Worm (Caenorhabditis elegans): ENCODE measurements around the gene C04F6.9.

C04F6.9 gene

DNA sequence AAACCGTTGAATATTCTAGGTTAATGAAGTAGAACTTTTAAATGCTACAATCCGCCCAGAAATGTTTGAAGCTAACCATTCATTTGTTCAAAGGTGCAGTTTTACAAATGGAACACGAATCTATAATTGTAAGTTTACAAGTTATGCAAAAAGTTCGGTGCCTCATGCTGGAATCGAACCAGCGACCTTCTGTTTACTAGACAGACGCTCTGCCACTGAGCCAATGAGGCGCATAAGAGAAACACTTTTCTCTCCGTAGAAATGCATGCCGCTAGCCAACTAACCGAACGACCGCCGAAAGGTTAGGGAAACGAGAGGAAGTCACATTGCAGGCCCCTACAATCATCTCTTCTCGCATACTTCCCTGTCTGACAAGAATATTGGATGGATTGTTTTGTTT is 30.5 kb upstream of the C04F6.9 start (continued):
- TF ChIP-seq ztf-25 (GFP tag; IDR thresholded peaks at IDR 0.05) (peak; percentile 96), athp-1 (tag; optimal IDR thresholded peaks at IDR 0.05) (peak; percentile 55), F33H1.4 (GFP tag; IDR thresholded peaks at IDR 0.05) (no peak), egrh-3 (GFP tag; IDR thresholded peaks at IDR 0.05) (peak; percentile 57; the same call in 1 of the 2 replicates), madf-3 (GFP tag; IDR thresholded peaks at IDR 0.05) (peak; percentile 77; the same call in 1 of the 2 replicates), die-1 (tag; optimal IDR thresholded peaks at IDR 0.05) (peak; percentile 90), zfh-2 (GFP tag; conservative IDR thresholded peaks at IDR 0.05) (no peak; the same call in 1 of the 2 replicates), nhr-90 (tag; optimal IDR thresholded peaks at IDR 0.05) (peak; percentile 78), dox-1 (GFP tag; IDR thresholded peaks at IDR 0.05) (peak; percentile 85), lin-35 (GFP tag; optimal IDR thresholded peaks at IDR 0.05) (peak in 1 of 3 experiments; percentile 69), K12H6.12 (tag; optimal IDR thresholded peaks at IDR 0.05) (peak; percentile 52), mcd-1 (GFP tag; IDR thresholded peaks at IDR 0.05) (peak; percentile 60; the same call in 1 of the 2 replicates), F57A8.1 (GFP tag; optimal IDR thresholded peaks at IDR 0.05) (peak; percentile 59), T26A5.8 (tag; optimal IDR thresholded peaks at IDR 0.05) (no peak), tlf-1 (GFP tag; optimal IDR thresholded peaks at IDR 0.05) (peak; percentile 5), Y56A3A.18 (GFP tag; IDR thresholded peaks at IDR 0.05) (peak; percentile 72; the same call in 1 of the 2 replicates), dpl-1 (GFP tag; optimal IDR thresholded peaks at IDR 0.05) (no peak), nhr-80 (tag; optimal IDR thresholded peaks at IDR 0.05) (peak; percentile 23), Y95B8A.8 (GFP tag; IDR thresholded peaks at IDR 0.05) (peak; percentile 73), madf-6 (GFP tag; IDR thresholded peaks at IDR 0.05) (peak; percentile 52; the same call in 1 of the 2 replicates), let-526 (GFP tag; IDR thresholded peaks at IDR 0.05) (no peak), ccch-3 (GFP tag; optimal IDR thresholded peaks at IDR 0.05) (no peak), snpc-4 (GFP tag; optimal IDR thresholded peaks at IDR 0.05) (peak; percentile 60), snpc-4 (tag; optimal IDR thresholded peaks at IDR 0.05) (peak; percentile 32 to 72 (median 56)), hlh-12 (tag; optimal IDR thresholded peaks at IDR 0.05) (peak; percentile 7), tbx-9 (tag; optimal IDR thresholded peaks at IDR 0.05; ENCODE audit: borderline replicate concordance) (no peak), ceh-58 (GFP tag; IDR thresholded peaks at IDR 0.05) (no peak), ets-4 (GFP tag; optimal IDR thresholded peaks at IDR 0.05) (peak; percentile 57), lin-54 (GFP tag; optimal IDR thresholded peaks at IDR 0.05) (peak; percentile 54), ceh-79 (tag; optimal IDR thresholded peaks at IDR 0.05) (peak; percentile 35), egl-44 (GFP tag; IDR thresholded peaks at IDR 0.05) (peak; percentile 75), B0019.2 (GFP tag; conservative IDR thresholded peaks at IDR 0.05) (no peak), gei-17 (GFP tag; optimal IDR thresholded peaks at IDR 0.05) (peak; percentile 60), F10E7.11 (tag; optimal IDR thresholded peaks at IDR 0.05) (no peak), bed-1 (GFP tag; IDR thresholded peaks at IDR 0.05) (0 out of 2 replicates have a peak, but pooled peaks have one; percentile 33), ztf-28 (GFP tag; IDR thresholded peaks at IDR 0.05) (peak; percentile 28; the same call in 1 of the 2 replicates), ztf-18 (tag; optimal IDR thresholded peaks at IDR 0.05) (peak; percentile 65), snpc-1.1 (tag; optimal IDR thresholded peaks at IDR 0.05; ENCODE audit: insufficient read depth) (peak; percentile 41), cebp-1 (GFP tag; IDR thresholded peaks at IDR 0.05) (0 out of 2 replicates have a peak, but pooled peaks have one; percentile 30), cebp-1 (tag; optimal IDR thresholded peaks at IDR 0.05) (peak; percentile 74), madf-8 (GFP tag; conservative IDR thresholded peaks at IDR 0.05) (0 out of 2 replicates have a peak, but pooled peaks have one; percentile 5), chd-7 (tag; optimal IDR thresholded peaks at IDR 0.05) (peak; percentile 78), him-1 (tag; optimal IDR thresholded peaks at IDR 0.05) (peak; percentile 85), unc-130 (GFP tag; optimal IDR thresholded peaks at IDR 0.05) (peak; percentile 54), lsl-1 (GFP tag; optimal IDR thresholded peaks at IDR 0.05) (no peak), snpc-3.4 (tag; optimal IDR thresholded peaks at IDR 0.05) (peak; percentile 86), dpff-1 (tag; optimal IDR thresholded peaks at IDR 0.05) (no peak), pha-4 (tag; optimal IDR thresholded peaks at IDR 0.05) (no peak)

Data from whole organism, young adult.